Worm (Caenorhabditis elegans) whole organism, L2 larva: ENCODE measurements around the gene scc-1.

Experiments
- C34F6.9 ChIP-seq: fragments of 150-350 bp; optimal IDR thresholded peaks from 2 replicates; lab custom pipeline; 2014; ENCODE audit warnings: missing biosample characterization, missing genetic modification characterization
- R02D3.7 ChIP-seq: fragments of 150-350 bp; optimal IDR thresholded peaks from 2 replicates; lab custom pipeline; 2014; ENCODE audit warnings: missing biosample characterization, missing genetic modification characterization
- Y55F3AM.14 ChIP-seq: fragments of 200-800 bp; sonication (Bioruptor generic); optimal IDR thresholded peaks from 2 replicates; lab custom pipeline; 2018; ENCODE audit warnings: mild to moderate bottlenecking, missing genetic modification characterization, missing compliant biosample characterization
- alr-1 ChIP-seq: fragments of 150-350 bp; optimal IDR thresholded peaks from 2 replicates; lab custom pipeline; 2014; ENCODE audit warnings: missing biosample characterization, missing genetic modification characterization
- aly-2 ChIP-seq: fragments of 150-350 bp; optimal IDR thresholded peaks from 2 replicates; lab custom pipeline; 2014; ENCODE audit warnings: missing biosample characterization, missing genetic modification characterization
- ama-1 ChIP-seq: fragments of 150-350 bp; optimal IDR thresholded peaks from 2 replicates; lab custom pipeline; 2018; ENCODE audit warnings: inconsistent platforms
- blmp-1 ChIP-seq: sonication (generic microtip); optimal IDR thresholded peaks from 2 replicates; lab custom pipeline; 2017; ENCODE audit warnings: missing genetic modification characterization, mild to moderate bottlenecking, missing compliant biosample characterization, antibody characterized with exemption, moderate library complexity; ENCODE audit not compliant: insufficient read depth
- crh-2 ChIP-seq: sonication (generic microtip); optimal IDR thresholded peaks from 2 replicates; lab custom pipeline; 2017; ENCODE audit warnings: missing biosample characterization, missing genetic modification characterization
- fos-1 ChIP-seq: fragments of 150-350 bp; optimal IDR thresholded peaks from 2 replicates; lab custom pipeline; 2014; ENCODE audit warnings: missing biosample characterization, missing genetic modification characterization
- lin-13 ChIP-seq: fragments of 150-350 bp; optimal IDR thresholded peaks from 2 replicates; lab custom pipeline; 2014; ENCODE audit warnings: missing biosample characterization, missing genetic modification reagents, missing genetic modification characterization
- lin-39 ChIP-seq: fragments of 150-350 bp; optimal IDR thresholded peaks from 2 replicates; lab custom pipeline; 2014; ENCODE audit warnings: missing biosample characterization, missing genetic modification reagents, missing genetic modification characterization
- lsy-2 ChIP-seq, 2 experiments: fragments of 150-350 bp in 1 of 2; sonication (generic microtip) in 1 of 2; optimal IDR thresholded peaks; 2 replicates each; lab custom pipeline; 2014 to 2017; ENCODE audit warnings: missing biosample characterization in 2 of 2, missing genetic modification characterization in 2 of 2
- mab-5 ChIP-seq: fragments of 150-350 bp; optimal IDR thresholded peaks from 2 replicates; lab custom pipeline; 2014; ENCODE audit warnings: missing biosample characterization, missing genetic modification characterization
- mbf-1 ChIP-seq: sonication (generic microtip); optimal IDR thresholded peaks from 2 replicates; lab custom pipeline; 2017; ENCODE audit warnings: missing biosample characterization, missing genetic modification characterization
- mdl-1 ChIP-seq, 2 experiments: fragments of 150-350 bp in 1 of 2; sonication (generic microtip) in 1 of 2; optimal IDR thresholded peaks; 2 replicates each; lab custom pipeline; 2017; ENCODE audit warnings: missing biosample characterization in 2 of 2, missing genetic modification characterization in 2 of 2
- nhr-10 ChIP-seq: sonication (generic microtip); optimal IDR thresholded peaks from 2 replicates; lab custom pipeline; 2017; ENCODE audit warnings: missing biosample characterization, missing genetic modification characterization
- nhr-11 ChIP-seq: fragments of 150-350 bp; optimal IDR thresholded peaks from 2 replicates; lab custom pipeline; 2014; ENCODE audit warnings: missing biosample characterization, missing genetic modification characterization
- nhr-129 ChIP-seq: fragments of 150-350 bp; optimal IDR thresholded peaks from 2 replicates; lab custom pipeline; 2014; ENCODE audit warnings: missing biosample characterization, missing genetic modification characterization
- nhr-237 ChIP-seq: fragments of 150-350 bp; optimal IDR thresholded peaks from 2 replicates; lab custom pipeline; 2014; ENCODE audit warnings: missing biosample characterization, missing genetic modification characterization
- nhr-25 ChIP-seq: fragments of 150-350 bp; sonication (generic microtip); optimal IDR thresholded peaks from 3 replicates; lab custom pipeline; 2014; ENCODE audit warnings: missing biosample characterization, missing genetic modification characterization
- nhr-6 ChIP-seq: fragments of 150-350 bp; optimal IDR thresholded peaks from 2 replicates; lab custom pipeline; 2014; ENCODE audit warnings: missing biosample characterization, missing genetic modification characterization
- sem-4 ChIP-seq: fragments of 150-350 bp; optimal IDR thresholded peaks from 2 replicates; lab custom pipeline; 2014; ENCODE audit warnings: missing biosample characterization, missing genetic modification reagents, missing genetic modification characterization
- sma-3 ChIP-seq: sonication (generic microtip); optimal IDR thresholded peaks from 2 replicates; lab custom pipeline; 2016; ENCODE audit warnings: missing genetic modification reagents, missing genetic modification characterization, missing compliant biosample characterization
- sma-9 ChIP-seq, 2 experiments: fragments of 150-350 bp in 1 of 2; sonication (generic microtip) in 1 of 2; optimal IDR thresholded peaks; 2 replicates each; lab custom pipeline; 2014 to 2016; ENCODE audit warnings: missing genetic modification characterization in 2 of 2, mild to moderate bottlenecking in 1 of 2, missing biosample characterization in 1 of 2, missing compliant biosample characterization in 1 of 2, missing genetic modification reagents in 1 of 2, moderate library complexity in 1 of 2
- snpc-4 ChIP-seq: fragments of 150-350 bp; optimal IDR thresholded peaks from 2 replicates; lab custom pipeline; 2014; ENCODE audit warnings: missing biosample characterization, missing genetic modification characterization
- unc-39 ChIP-seq: fragments of 150-350 bp; optimal IDR thresholded peaks from 2 replicates; lab custom pipeline; 2014; ENCODE audit warnings: missing biosample characterization, missing genetic modification characterization
- unc-55 ChIP-seq: fragments of 150-350 bp; sonication (generic microtip); optimal IDR thresholded peaks from 3 replicates; lab custom pipeline; 2014; ENCODE audit warnings: missing biosample characterization, missing genetic modification reagents, missing genetic modification characterization
- zag-1 ChIP-seq: fragments of 150-350 bp; optimal IDR thresholded peaks from 2 replicates; lab custom pipeline; 2014; ENCODE audit warnings: missing biosample characterization, missing genetic modification characterization
- ztf-1 ChIP-seq: fragments of 200-800 bp; sonication (Bioruptor generic); conservative IDR thresholded peaks from 2 replicates; pipeline ENCODE4 v1.3.6; 2022; ENCODE audit warnings: missing genetic modification characterization, missing compliant biosample characterization
- ztf-11 ChIP-seq: sonication (generic microtip); optimal IDR thresholded peaks from 2 replicates; lab custom pipeline; 2017; ENCODE audit warnings: missing biosample characterization, missing genetic modification characterization
- ztf-4 ChIP-seq: fragments of 150-350 bp; optimal IDR thresholded peaks from 2 replicates; lab custom pipeline; 2014; ENCODE audit warnings: missing biosample characterization, missing genetic modification characterization

The scc-1 gene

ce11 chrII:4672584-4673110, 25.9 kb upstream of the scc-1 start, which contains the start of the genes clec-140 and hmg-11 (continued):
- TF ChIP-seq zag-1, result peak; percentile 42
- peak; percentile 53 for TF ChIP-seq unc-55 (GFP tag; lab: Kevin White, UChicago)
- TF ChIP-seq nhr-25, result no peak
- TF ChIP-seq C34F6.9 (tag; lab: Kevin White, UChicago), result peak; percentile 80
- peak; percentile 50 to 60 for TF ChIP-seq mdl-1 (tag; optimal IDR thresholded peaks at IDR 0.05; lab: Kevin White, UChicago)
- TF ChIP-seq R02D3.7 (tag; lab: Kevin White, UChicago), result no peak
- TF ChIP-seq, all 48 proteins: peak for 9

- TF ChIP-seq nhr-237, result no peak
- TF ChIP-seq ztf-4 (tag; lab: Kevin White, UChicago), result no peak
- no peak for TF ChIP-seq lin-39 (tag; lab: Kevin White, UChicago)
- no peak for TF ChIP-seq zag-1
- no peak for TF ChIP-seq sma-9 (GFP tag; optimal IDR thresholded peaks at IDR 0.05; lab: Kevin White, UChicago)
- no peak for TF ChIP-seq sma-9 (tag; optimal IDR thresholded peaks at IDR 0.05; lab: Kevin White, UChicago)
- no peak for TF ChIP-seq fos-1 (tag; lab: Kevin White, UChicago)
- TF ChIP-seq R02D3.7 (tag; lab: Kevin White, UChicago), result no peak
- TF ChIP-seq ama-1 (lab: Kevin White, UChicago), result no peak
- TF ChIP-seq, all 48 proteins: peak for 0
Observed at ce11 chrII:4673242-4673641, 25.3 kb upstream of the scc-1 start.

ce11 chrII:4673670-4674069, 24.9 kb upstream of the scc-1 start:
- TF ChIP-seq lsy-2 (tag; optimal IDR thresholded peaks at IDR 0.05; lab: Kevin White, UChicago), result no peak
- no peak for TF ChIP-seq ztf-11 (tag; lab: Kevin White, UChicago)
- TF ChIP-seq mbf-1 (tag; lab: Kevin White, UChicago), result no peak
- no peak for TF ChIP-seq lin-13 (GFP tag; lab: Kevin White, UChicago)
- TF ChIP-seq lin-39 (tag; lab: Kevin White, UChicago), result no peak
- no peak for TF ChIP-seq nhr-10 (tag; lab: Kevin White, UChicago)
- no peak for TF ChIP-seq zag-1
- TF ChIP-seq aly-2 (tag; lab: Kevin White, UChicago), result no peak
- no peak for TF ChIP-seq mab-5 (tag; lab: Kevin White, UChicago)
- TF ChIP-seq ztf-1, result no peak
- TF ChIP-seq sem-4, result no peak
- TF ChIP-seq nhr-25, result no peak
- TF ChIP-seq nhr-237, result no peak
- TF ChIP-seq nhr-6 (tag; lab: Kevin White, UChicago), result no peak
- TF ChIP-seq sma-3, result no peak
- TF ChIP-seq unc-39 (tag; lab: Kevin White, UChicago), result no peak
- TF ChIP-seq ztf-4 (tag; lab: Kevin White, UChicago), result no peak
- no peak for TF ChIP-seq alr-1 (tag; lab: Kevin White, UChicago)
- no peak for TF ChIP-seq snpc-4 (tag; lab: Kevin White, UChicago)

ce11 chrII:4674188-4674587, 24.3 kb upstream of the scc-1 start:
- TF ChIP-seq ama-1 (lab: Kevin White, UChicago) (no peak), sma-3 (no peak), fos-1 (tag; lab: Kevin White, UChicago) (peak; percentile 96), C34F6.9 (tag; lab: Kevin White, UChicago) (no peak), sma-9 (GFP tag; optimal IDR thresholded peaks at IDR 0.05; lab: Kevin White, UChicago) (peak; percentile 77), sma-9 (tag; optimal IDR thresholded peaks at IDR 0.05; lab: Kevin White, UChicago) (no peak)

- no peak for TF ChIP-seq ztf-4 (tag; lab: Kevin White, UChicago)
- TF ChIP-seq nhr-11 (tag; lab: Kevin White, UChicago), result no peak
- TF ChIP-seq ztf-11 (tag; lab: Kevin White, UChicago), result no peak
- no peak for TF ChIP-seq sma-9 (GFP tag; optimal IDR thresholded peaks at IDR 0.05; lab: Kevin White, UChicago)
- no peak for TF ChIP-seq sma-9 (tag; optimal IDR thresholded peaks at IDR 0.05; lab: Kevin White, UChicago)
- no peak for TF ChIP-seq Y55F3AM.14 (GFP tag; lab: Kevin White, UChicago)
- TF ChIP-seq crh-2 (tag; lab: Kevin White, UChicago), result no peak
- no peak for TF ChIP-seq blmp-1 (tag; lab: Kevin White, UChicago)
Observed at ce11 chrII:4675481-4675880, 23.0 kb upstream of the scc-1 start, which contains the start of gene T05A7.3. Gene T05A7.3, plus strand, starts transcription at chrII:4675781.

ce11 chrII:4676241-4676640, 22.3 kb upstream of the scc-1 start:
- peak; percentile 39 for TF ChIP-seq nhr-129
- TF ChIP-seq fos-1 (tag; lab: Kevin White, UChicago), result no peak
